Worm (Caenorhabditis elegans) whole organism, L3 larva: Measurements from ENCODE around the gene F37C4.6.

Experiments
- R02D3.7 ChIP-seq: fragments of 150-350 bp; optimal IDR thresholded peaks from 2 replicates; lab custom pipeline; 2014; ENCODE audit warnings: missing biosample characterization, missing genetic modification characterization
- aly-2 ChIP-seq: fragments of 150-350 bp; optimal IDR thresholded peaks from 2 replicates; lab custom pipeline; 2014; ENCODE audit warnings: missing biosample characterization, missing genetic modification characterization
- ceh-28 ChIP-seq: fragments of 150-350 bp; optimal IDR thresholded peaks from 2 replicates; lab custom pipeline; 2014; ENCODE audit warnings: missing biosample characterization, missing genetic modification reagents, missing genetic modification characterization
- ceh-9 ChIP-seq: sonication (generic microtip); optimal IDR thresholded peaks from 2 replicates; lab custom pipeline; 2018; ENCODE audit warnings: missing biosample characterization, missing genetic modification characterization
- daf-12 ChIP-seq: fragments of 150-350 bp; optimal IDR thresholded peaks from 2 replicates; lab custom pipeline; 2014; ENCODE audit warnings: missing biosample characterization, missing genetic modification reagents, missing genetic modification characterization
- egl-5 ChIP-seq: fragments of 150-350 bp; optimal IDR thresholded peaks from 2 replicates; lab custom pipeline; 2017; ENCODE audit warnings: missing biosample characterization, missing genetic modification reagents, missing genetic modification characterization, inconsistent platforms
- elt-1 ChIP-seq: fragments of 150-350 bp; optimal IDR thresholded peaks from 2 replicates; lab custom pipeline; 2014; ENCODE audit warnings: missing biosample characterization, missing genetic modification characterization
- elt-2 ChIP-seq: sonication (generic microtip); optimal IDR thresholded peaks from 2 replicates; lab custom pipeline; 2016; ENCODE audit warnings: missing genetic modification reagents, mild to moderate bottlenecking, missing genetic modification characterization, missing compliant biosample characterization
- elt-3 ChIP-seq, 3 experiments: fragments of 150-350 bp in 1 of 3; sonication (generic microtip) in 2 of 3; optimal IDR thresholded peaks; 2 replicates in 2 of 3; 4 replicates in 1 of 3; lab custom pipeline; 2014 to 2017; ENCODE audit warnings: missing biosample characterization in 3 of 3, missing genetic modification characterization in 3 of 3
- eor-1 ChIP-seq, 2 experiments: fragments of 150-350 bp; optimal IDR thresholded peaks; 2 replicates each; lab custom pipeline; 2014 to 2018; ENCODE audit warnings: missing biosample characterization in 2 of 2, missing genetic modification characterization in 2 of 2
- fkh-10 ChIP-seq: sonication (generic microtip); optimal IDR thresholded peaks from 2 replicates; lab custom pipeline; 2017; ENCODE audit warnings: missing biosample characterization, missing genetic modification reagents, missing genetic modification characterization
- fos-1 ChIP-seq: fragments of 150-350 bp; optimal IDR thresholded peaks from 2 replicates; lab custom pipeline; 2014; ENCODE audit warnings: missing biosample characterization, missing genetic modification characterization
- hmg-11 ChIP-seq: sonication (generic microtip); optimal IDR thresholded peaks from 2 replicates; lab custom pipeline; 2016; ENCODE audit warnings: missing genetic modification characterization, missing compliant biosample characterization
- jun-1 ChIP-seq: fragments of 150-350 bp; optimal IDR thresholded peaks from 2 replicates; lab custom pipeline; 2014; ENCODE audit warnings: missing biosample characterization, missing genetic modification reagents, missing genetic modification characterization
- lin-15B ChIP-seq: fragments of 150-350 bp; optimal IDR thresholded peaks from 2 replicates; lab custom pipeline; 2014; ENCODE audit warnings: missing biosample characterization, missing genetic modification characterization
- lin-39 ChIP-seq: fragments of 150-350 bp; optimal IDR thresholded peaks from 2 replicates; lab custom pipeline; 2018; ENCODE audit warnings: missing biosample characterization, missing genetic modification reagents, missing genetic modification characterization
- mdl-1 ChIP-seq: fragments of 150-350 bp; optimal IDR thresholded peaks from 2 replicates; lab custom pipeline; 2014; ENCODE audit warnings: missing biosample characterization, missing genetic modification characterization
- nhr-11 ChIP-seq: fragments of 150-350 bp; optimal IDR thresholded peaks from 2 replicates; lab custom pipeline; 2014; ENCODE audit warnings: missing biosample characterization, missing genetic modification characterization
- nhr-12 ChIP-seq: fragments of 150-350 bp; optimal IDR thresholded peaks from 2 replicates; lab custom pipeline; 2014; ENCODE audit warnings: missing biosample characterization, missing genetic modification characterization
- nhr-23 ChIP-seq: fragments of 150-350 bp; optimal IDR thresholded peaks from 2 replicates; lab custom pipeline; 2014; ENCODE audit warnings: missing biosample characterization, missing genetic modification reagents, missing genetic modification characterization
- nhr-237 ChIP-seq: fragments of 150-350 bp; optimal IDR thresholded peaks from 2 replicates; lab custom pipeline; 2014; ENCODE audit warnings: missing biosample characterization, missing genetic modification characterization
- nhr-25 ChIP-seq: sonication (generic microtip); optimal IDR thresholded peaks from 2 replicates; lab custom pipeline; 2017; ENCODE audit warnings: missing biosample characterization, missing genetic modification characterization
- nhr-28 ChIP-seq: fragments of 150-350 bp; optimal IDR thresholded peaks from 2 replicates; lab custom pipeline; 2014; ENCODE audit warnings: missing biosample characterization, missing genetic modification characterization
- pqm-1 ChIP-seq: fragments of 150-350 bp; optimal IDR thresholded peaks from 2 replicates; lab custom pipeline; 2017; ENCODE audit warnings: missing biosample characterization, missing genetic modification characterization, inconsistent platforms
- sea-2 ChIP-seq: fragments of 150-350 bp; sonication (generic microtip); optimal IDR thresholded peaks from 4 replicates; lab custom pipeline; 2014; ENCODE audit warnings: missing biosample characterization, missing genetic modification reagents, missing genetic modification characterization
- skn-1 ChIP-seq: fragments of 150-350 bp; optimal IDR thresholded peaks from 2 replicates; lab custom pipeline; 2014; ENCODE audit warnings: missing biosample characterization, missing genetic modification characterization
- snpc-4 ChIP-seq: fragments of 150-350 bp; optimal IDR thresholded peaks from 2 replicates; lab custom pipeline; 2014; ENCODE audit warnings: missing biosample characterization, missing genetic modification characterization
- unc-39 ChIP-seq: sonication (generic microtip); optimal IDR thresholded peaks from 4 replicates; lab custom pipeline; 2017; ENCODE audit warnings: missing biosample characterization, missing genetic modification characterization
- unc-62 ChIP-seq: fragments of 150-350 bp; sonication (generic microtip); optimal IDR thresholded peaks from 4 replicates; lab custom pipeline; 2014; ENCODE audit warnings: missing biosample characterization, missing genetic modification reagents, missing genetic modification characterization
- zag-1 ChIP-seq: fragments of 150-350 bp; optimal IDR thresholded peaks from 2 replicates; lab custom pipeline; 2014; ENCODE audit warnings: missing biosample characterization, missing genetic modification characterization
- ztf-4 ChIP-seq: fragments of 150-350 bp; optimal IDR thresholded peaks from 2 replicates; lab custom pipeline; 2014; ENCODE audit warnings: missing biosample characterization, missing genetic modification characterization

The F37C4.6 gene

ce11 chrIV:3878283-3878938 lies at the start of gene F37C4.6:
Gene F37C4.6, minus strand, starts transcription at chrIV:3878333.
- peak; percentile 8 for TF ChIP-seq pqm-1 (tag; lab: Kevin White, UChicago)
- TF ChIP-seq fos-1 (tag; lab: Kevin White, UChicago), result no peak
- no peak for TF ChIP-seq ztf-4
- no peak for TF ChIP-seq egl-5 (tag; lab: Kevin White, UChicago)
- peak; percentile 84 for TF ChIP-seq elt-2
- TF ChIP-seq ceh-28 (tag; lab: Kevin White, UChicago), result no peak
- no peak for TF ChIP-seq nhr-12 (tag; lab: Kevin White, UChicago)

DNA sequence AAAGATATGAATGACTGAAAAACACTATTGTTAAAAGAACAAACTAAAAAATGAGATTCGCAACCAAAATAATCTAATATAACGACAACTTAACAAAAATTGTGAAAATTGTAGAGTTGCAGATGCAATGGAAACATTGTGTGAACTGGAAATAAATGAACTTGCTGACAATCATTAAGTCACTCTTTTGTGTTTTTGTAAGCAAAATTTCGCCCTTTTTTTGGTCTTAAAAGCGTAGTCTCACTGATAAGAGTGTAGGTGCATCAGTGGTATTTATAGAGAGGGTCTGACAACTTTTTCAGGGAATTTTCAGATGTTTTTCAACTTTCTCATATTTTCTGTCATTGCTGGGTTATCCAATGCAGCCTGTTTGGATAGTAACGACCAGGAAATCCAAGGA lies 48.0 kb upstream of the F37C4.6 start, which contains the start of gene clec-68:
clec-68 (plus strand) TSS at position 301 of the 400 bp plus-strand sequence.
- TF ChIP-seq jun-1 (tag; lab: Kevin White, UChicago), result no peak
- no peak for TF ChIP-seq R02D3.7 (tag; lab: Kevin White, UChicago)
- TF ChIP-seq nhr-25 (tag; lab: Kevin White, UChicago), result no peak
- TF ChIP-seq nhr-237 (tag; lab: Kevin White, UChicago), result no peak
- no peak for TF ChIP-seq zag-1 (tag; lab: Kevin White, UChicago)
- no peak for TF ChIP-seq snpc-4 (tag; lab: Kevin White, UChicago)
- TF ChIP-seq nhr-12 (tag; lab: Kevin White, UChicago), result no peak
- no peak for TF ChIP-seq elt-3 (tag; optimal IDR thresholded peaks at IDR 0.05; lab: Kevin White, UChicago)
- no peak for TF ChIP-seq unc-39 (tag; lab: Kevin White, UChicago)
- TF ChIP-seq nhr-23, result no peak
- TF ChIP-seq mdl-1 (tag; lab: Kevin White, UChicago), result no peak

DNA sequence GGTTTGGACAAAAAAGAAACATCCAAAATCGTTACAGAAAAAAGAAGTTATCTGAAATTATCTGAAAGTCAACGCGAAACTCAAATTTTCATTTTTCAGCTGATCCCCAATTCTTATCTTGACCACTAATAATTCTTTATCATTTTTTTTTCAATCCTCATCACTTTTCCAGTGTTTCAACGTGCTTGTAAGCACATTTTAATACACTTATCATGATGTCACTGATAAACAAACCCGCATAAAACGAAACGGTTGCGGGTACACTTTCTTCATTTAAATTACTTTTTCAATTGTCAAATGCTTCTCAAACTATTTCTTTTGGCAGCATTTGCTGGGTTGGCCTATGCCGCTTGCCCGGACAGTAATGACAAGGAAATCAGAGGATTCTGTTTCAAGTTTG lies 43.8 kb upstream of the F37C4.6 start, which contains the start of gene clec-67:
clec-67 (plus strand) TSS at position 268 of the 400 bp plus-strand sequence.
- TF ChIP-seq lin-39 (tag; lab: Kevin White, UChicago), result no peak
- TF ChIP-seq sea-2 (GFP tag; lab: Kevin White, UChicago), result no peak
- TF ChIP-seq snpc-4 (tag; lab: Kevin White, UChicago), result no peak
- TF ChIP-seq hmg-11 (tag; lab: Kevin White, UChicago), result no peak
- peak; percentile 45 for TF ChIP-seq pqm-1 (tag; lab: Kevin White, UChicago)
- peak; percentile 2 for TF ChIP-seq jun-1 (tag; lab: Kevin White, UChicago)
- TF ChIP-seq elt-1 (tag; lab: Kevin White, UChicago), result no peak
- TF ChIP-seq eor-1 (tag; optimal IDR thresholded peaks at IDR 0.05; lab: Kevin White, UChicago), result no peak
- no peak for TF ChIP-seq elt-3 (tag; optimal IDR thresholded peaks at IDR 0.05; lab: Kevin White, UChicago)
- TF ChIP-seq elt-2, result peak; percentile 84
- TF ChIP-seq zag-1 (tag; lab: Kevin White, UChicago), result no peak
- TF ChIP-seq skn-1 (tag; lab: Kevin White, UChicago), result no peak
- no peak for TF ChIP-seq nhr-12 (tag; lab: Kevin White, UChicago)

ce11 chrIV:3919506-3919905 lies 41.4 kb upstream of the F37C4.6 start, which contains the start of gene srz-19:
Gene srz-19, plus strand, starts transcription at chrIV:3919806.
- TF ChIP-seq sea-2 (GFP tag; lab: Kevin White, UChicago) (no peak), fos-1 (tag; lab: Kevin White, UChicago) (no peak), ceh-9 (tag; lab: Kevin White, UChicago) (no peak), zag-1 (tag; lab: Kevin White, UChicago) (no peak)

- no peak for TF ChIP-seq nhr-23
- TF ChIP-seq lin-39 (tag; lab: Kevin White, UChicago), result no peak
- TF ChIP-seq ztf-4, result no peak
- TF ChIP-seq nhr-11 (tag; lab: Kevin White, UChicago), result no peak
- TF ChIP-seq zag-1 (tag; lab: Kevin White, UChicago), result no peak
- no peak for TF ChIP-seq unc-62 (GFP tag; lab: Kevin White, UChicago)
- TF ChIP-seq pqm-1 (tag; lab: Kevin White, UChicago), result no peak
- no peak for TF ChIP-seq nhr-28 (tag; lab: Kevin White, UChicago)
- no peak for TF ChIP-seq aly-2 (tag; lab: Kevin White, UChicago)
- no peak for TF ChIP-seq nhr-12 (tag; lab: Kevin White, UChicago)
- TF ChIP-seq daf-12 (tag; lab: Kevin White, UChicago), result no peak
- TF ChIP-seq fkh-10, result no peak
- TF ChIP-seq eor-1 (tag; optimal IDR thresholded peaks at IDR 0.05; lab: Kevin White, UChicago), result no peak
- no peak for TF ChIP-seq elt-2
- no peak for TF ChIP-seq lin-15B (tag; lab: Kevin White, UChicago)
These were observed 40.0 kb upstream of the F37C4.6 start, which contains the start of gene F56D6.23 for ce11 chrIV:3918160-3918559. Gene F56D6.23, plus strand, starts transcription at chrIV:3918460.
